Worm (Caenorhabditis elegans): Measurements from ENCODE around the gene leo-1.

DNA sequence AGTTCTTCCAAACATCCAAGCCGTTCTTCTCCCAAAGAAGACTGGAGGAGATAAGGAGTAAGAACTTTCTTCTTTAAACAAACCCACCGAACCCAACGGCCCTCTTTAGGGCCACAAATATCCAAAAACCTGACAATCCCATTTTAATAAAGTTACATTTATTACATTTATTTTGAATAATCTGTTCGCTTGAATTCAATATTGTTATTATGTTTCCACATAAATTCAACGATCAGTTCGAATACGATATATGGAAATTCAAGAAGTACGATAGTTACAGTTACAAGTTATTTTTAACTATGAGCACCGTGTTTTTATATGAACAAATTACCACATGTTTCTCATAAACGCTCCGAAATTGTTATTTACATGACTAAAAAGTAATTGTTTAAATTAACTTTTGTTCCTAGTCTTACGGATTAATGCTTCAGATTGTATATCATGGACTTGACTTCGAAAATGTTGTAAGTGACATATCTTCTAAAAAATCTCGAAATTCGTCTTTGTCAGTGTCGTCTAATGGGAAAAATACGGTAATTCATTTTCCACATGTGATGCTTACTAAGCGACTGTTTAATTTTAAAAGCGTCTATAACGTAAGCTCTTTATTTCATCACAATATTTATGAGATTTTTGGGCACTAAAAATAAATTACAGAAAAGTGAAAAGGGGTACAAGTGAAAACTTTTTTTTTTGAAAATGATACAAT lies 11.7 kb upstream of the leo-1 start:
- TF ChIP-seq fos-1 (tag; optimal IDR thresholded peaks at IDR 0.05) = no peak
- no peak for TF ChIP-seq nhr-21 (tag; optimal IDR thresholded peaks at IDR 0.05)
- TF ChIP-seq nhr-25 (tag; optimal IDR thresholded peaks at IDR 0.05) = no peak
- TF ChIP-seq zag-1 (tag; optimal IDR thresholded peaks at IDR 0.05) = no peak
- no peak for TF ChIP-seq unc-62 (GFP tag; optimal IDR thresholded peaks at IDR 0.05)
- TF ChIP-seq nhr-6 (tag; optimal IDR thresholded peaks at IDR 0.05) = no peak
- TF ChIP-seq ama-1 (optimal IDR thresholded peaks at IDR 0.05) = no peak
